Worm (Caenorhabditis elegans) whole organism, midembryonic: Measurements from ENCODE around the gene hlh-34.

ENCODE experiments used
- T22C8.4 ChIP-seq: fragments of 200-800 bp; sonication (Bioruptor generic); IDR thresholded peaks from 2 replicates; pipeline ENCODE4 v1.3.6; 2022; ENCODE audit warnings: missing genetic modification characterization, missing compliant biosample characterization
- cog-1 ChIP-seq: sonication (generic microtip); optimal IDR thresholded peaks from 2 replicates; lab custom pipeline; 2016; ENCODE audit warnings: missing genetic modification characterization, missing compliant biosample characterization
- flt-1 ChIP-seq: fragments of 200-800 bp; sonication (Bioruptor generic); IDR thresholded peaks from 2 replicates; pipeline ENCODE4 v1.3.6; 2022; ENCODE audit warnings: missing genetic modification characterization, missing compliant biosample characterization
- klf-2 ChIP-seq: fragments of 200-800 bp; sonication (Bioruptor generic); conservative IDR thresholded peaks from 2 replicates; pipeline ENCODE4 v1.3.6; 2022; ENCODE audit warnings: missing genetic modification reagents, missing genetic modification characterization, missing compliant biosample characterization
- med-1 ChIP-seq: sonication (generic microtip); optimal IDR thresholded peaks from 2 replicates; lab custom pipeline; 2017; ENCODE audit warnings: missing genetic modification characterization, mild to moderate bottlenecking, missing compliant biosample characterization, antibody characterized with exemption, missing genetic modification reagents; ENCODE audit not compliant: insufficient read depth
- ref-1 ChIP-seq: fragments of 200-800 bp; sonication (Bioruptor generic); conservative IDR thresholded peaks from 2 replicates; pipeline ENCODE4 v1.3.6; 2022; ENCODE audit warnings: missing genetic modification reagents, missing genetic modification characterization, missing compliant biosample characterization
- tab-1 ChIP-seq: fragments of 200-800 bp; sonication (Bioruptor generic); IDR thresholded peaks from 2 replicates; pipeline ENCODE4 v1.3.6; 2022; ENCODE audit warnings: missing genetic modification characterization, missing compliant biosample characterization
- ztf-23 ChIP-seq: fragments of 200-800 bp; sonication (Bioruptor generic); IDR thresholded peaks from 2 replicates; pipeline ENCODE4 v1.3.6; 2022; ENCODE audit warnings: missing genetic modification reagents, missing genetic modification characterization, missing compliant biosample characterization
- ztf-29 ChIP-seq: fragments of 200-800 bp; sonication (Bioruptor generic); IDR thresholded peaks from 2 replicates; pipeline ENCODE4 v1.3.6; 2022; ENCODE audit warnings: missing genetic modification reagents, missing genetic modification characterization, missing compliant biosample characterization

The hlh-34 gene

ce11 chrV:13730762-13731161, 23.6 kb upstream of the hlh-34 start, which contains the start of gene dct-17:
Gene dct-17 (minus strand): TSS chrV:13730784.
- no peak for TF ChIP-seq klf-2 (GFP tag; lab: Robert Waterston, UW)
- no peak for TF ChIP-seq ztf-29 (GFP tag; lab: Robert Waterston, UW)
- TF ChIP-seq T22C8.4 (GFP tag; lab: Robert Waterston, UW) = no peak
- TF ChIP-seq ref-1 (GFP tag; lab: Robert Waterston, UW) = no peak
- TF ChIP-seq ztf-23 = no peak
- TF ChIP-seq cog-1 = no peak
- TF ChIP-seq flt-1 (GFP tag; lab: Robert Waterston, UW) = no peak
- no peak for TF ChIP-seq tab-1
- TF ChIP-seq med-1 = no peak

- TF ChIP-seq ztf-29 (GFP tag; lab: Robert Waterston, UW) (no peak), flt-1 (GFP tag; lab: Robert Waterston, UW) (no peak), ref-1 (GFP tag; lab: Robert Waterston, UW) (no peak), klf-2 (GFP tag; lab: Robert Waterston, UW) (no peak), ztf-23 (no peak), cog-1 (no peak), tab-1 (no peak), med-1 (no peak), T22C8.4 (GFP tag; lab: Robert Waterston, UW) (no peak)
These were observed 18.4 kb upstream of the hlh-34 start, which contains the start of gene fbxa-181 for ce11 chrV:13725574-13725973. Gene fbxa-181 (plus strand): TSS chrV:13725874.

- no peak for TF ChIP-seq ref-1 (GFP tag; lab: Robert Waterston, UW)
- TF ChIP-seq med-1 = no peak
- TF ChIP-seq klf-2 (GFP tag; lab: Robert Waterston, UW) = no peak
- TF ChIP-seq flt-1 (GFP tag; lab: Robert Waterston, UW) = no peak
- no peak for TF ChIP-seq ztf-23
- no peak for TF ChIP-seq cog-1
- no peak for TF ChIP-seq tab-1
- TF ChIP-seq T22C8.4 (GFP tag; lab: Robert Waterston, UW) = no peak
- no peak for TF ChIP-seq ztf-29 (GFP tag; lab: Robert Waterston, UW)
These were observed 17.6 kb upstream of the hlh-34 start, which contains the start of gene F35E12.2 for ce11 chrV:13724781-13725180. Gene F35E12.2 (minus strand): TSS chrV:13724881.

ce11 chrV:13716531-13716930, 9.3 kb upstream of the hlh-34 start, which contains the start of gene T01D3.6:
Gene T01D3.6 (plus strand): TSS chrV:13716824.
- TF ChIP-seq cog-1 (no peak), ztf-23 (no peak), T22C8.4 (GFP tag; lab: Robert Waterston, UW) (no peak), klf-2 (GFP tag; lab: Robert Waterston, UW) (no peak), ref-1 (GFP tag; lab: Robert Waterston, UW) (no peak), ztf-29 (GFP tag; lab: Robert Waterston, UW) (no peak), tab-1 (no peak), med-1 (no peak), flt-1 (GFP tag; lab: Robert Waterston, UW) (no peak)

DNA sequence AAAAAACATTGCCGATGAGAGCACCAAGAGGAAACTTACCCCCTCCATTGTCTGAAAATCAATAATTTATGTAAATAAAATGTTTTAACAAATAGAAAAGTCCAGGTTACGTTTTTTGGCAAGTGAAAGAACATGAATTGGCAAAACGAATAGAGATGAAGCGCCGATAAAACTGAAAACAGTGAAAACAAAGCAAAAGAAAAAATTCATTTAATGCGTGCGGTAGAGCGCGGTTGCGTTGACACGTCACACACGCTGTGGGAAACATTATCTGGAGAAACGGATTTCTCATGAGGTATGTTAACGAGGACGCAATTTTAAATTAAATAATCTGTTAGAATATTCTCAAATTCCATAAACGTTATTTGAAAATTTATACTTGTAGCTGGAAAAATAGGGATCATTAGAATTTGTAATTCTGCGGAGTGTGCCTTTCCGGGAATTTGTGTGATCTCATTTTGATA, 8.1 kb upstream of the hlh-34 start, which contains the start of gene zipt-9:
Gene zipt-9 (minus strand): TSS at position 51 of the 464 bp plus-strand sequence.
- TF ChIP-seq ref-1 (GFP tag; lab: Robert Waterston, UW) (no peak), ztf-23 (peak; percentile 77; the same call in 1 of the 2 replicates), klf-2 (GFP tag; lab: Robert Waterston, UW) (0 out of 2 replicates have a peak, but pooled peaks have one; percentile 68), cog-1 (peak; percentile 70), T22C8.4 (GFP tag; lab: Robert Waterston, UW) (0 out of 2 replicates have a peak, but pooled peaks have one; percentile 33)

ce11 chrV:13711060-13711459, 3.9 kb upstream of the hlh-34 start, which contains the start of gene srx-96:
Gene srx-96 (plus strand): TSS chrV:13711360.
- TF ChIP-seq T22C8.4 (GFP tag; lab: Robert Waterston, UW) = no peak
- TF ChIP-seq flt-1 (GFP tag; lab: Robert Waterston, UW) = no peak
- no peak for TF ChIP-seq ztf-29 (GFP tag; lab: Robert Waterston, UW)
- TF ChIP-seq ztf-23 = no peak
- no peak for TF ChIP-seq tab-1
- TF ChIP-seq med-1 = no peak
- TF ChIP-seq cog-1 = no peak
- TF ChIP-seq ref-1 (GFP tag; lab: Robert Waterston, UW) = no peak
- no peak for TF ChIP-seq klf-2 (GFP tag; lab: Robert Waterston, UW)

DNA sequence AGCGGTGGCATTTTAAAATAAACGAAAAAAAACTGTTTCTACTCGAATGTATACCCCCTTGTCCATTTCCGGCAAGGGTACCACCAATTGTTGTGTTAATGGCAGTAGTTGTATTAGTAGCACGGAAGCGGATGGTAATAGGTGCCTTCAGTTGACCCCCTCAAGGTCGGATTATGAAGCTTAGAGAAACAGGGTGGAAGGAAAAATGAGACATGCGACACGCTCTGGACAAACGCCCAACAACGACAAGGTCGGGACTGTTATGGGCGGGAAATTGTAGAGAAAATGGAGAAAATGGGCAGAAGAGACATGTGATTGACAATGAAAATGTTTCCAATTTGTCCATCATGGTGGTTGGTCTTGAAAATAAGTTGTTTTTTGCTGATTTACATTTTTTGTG, 3.2 kb downstream of the hlh-34 start, which contains the start of gene T01D3.3:
Gene T01D3.3 (plus strand): TSS at position 312 of the 400 bp plus-strand sequence.
- TF ChIP-seq flt-1 (GFP tag; lab: Robert Waterston, UW) (no peak), T22C8.4 (GFP tag; lab: Robert Waterston, UW) (no peak), ref-1 (GFP tag; lab: Robert Waterston, UW) (no peak), med-1 (no peak), tab-1 (no peak), ztf-23 (no peak)

DNA sequence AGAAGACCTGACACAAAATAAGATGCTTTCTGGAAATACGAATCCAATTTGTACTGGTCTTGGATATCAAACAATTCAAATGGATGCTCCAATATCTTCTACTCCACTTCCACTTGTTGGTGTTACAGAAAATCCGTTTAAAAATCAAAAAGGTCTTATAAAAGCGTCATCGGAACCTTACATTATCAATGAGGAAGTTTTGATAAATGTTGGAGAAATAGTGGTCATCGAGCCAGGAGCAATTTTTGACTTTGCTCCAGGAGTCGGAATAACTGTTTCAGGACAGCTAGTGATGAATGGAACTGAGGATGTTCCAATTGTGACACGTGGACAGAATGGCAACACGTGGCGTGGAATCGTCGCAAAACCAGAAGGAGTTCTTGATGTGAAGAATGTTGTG, 13.1 kb downstream of the hlh-34 start:
- no peak for TF ChIP-seq cog-1

ce11 chrV:13690276-13690675, 16.9 kb downstream of the hlh-34 start:
- TF ChIP-seq cog-1 (no peak), tab-1 (no peak), ref-1 (GFP tag; lab: Robert Waterston, UW) (no peak), med-1 (no peak), flt-1 (GFP tag; lab: Robert Waterston, UW) (no peak), T22C8.4 (GFP tag; lab: Robert Waterston, UW) (no peak)

DNA sequence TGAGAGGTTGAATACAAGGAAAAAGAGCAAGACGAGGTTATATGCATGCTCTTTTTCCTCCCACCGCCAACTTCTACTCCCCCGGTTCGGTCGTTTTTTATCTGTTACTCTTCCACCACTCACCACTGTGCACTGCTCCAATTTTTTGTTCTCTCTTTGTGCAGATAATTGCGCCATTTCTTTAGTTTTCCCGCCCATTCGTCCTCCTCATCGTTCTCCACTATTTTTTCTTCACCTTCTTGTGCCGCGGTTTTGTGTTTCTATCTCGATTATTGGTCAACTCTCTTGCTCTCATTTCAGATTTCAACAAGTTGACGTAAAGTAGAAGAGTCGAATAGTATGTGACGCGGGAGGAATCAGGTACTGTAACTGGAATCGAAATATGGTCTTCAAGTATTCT, 17.6 kb downstream of the hlh-34 start, which contains the start of gene T01D3.1:
Gene T01D3.1 (plus strand): TSS at position 301 of the 400 bp plus-strand sequence.
- no peak for TF ChIP-seq T22C8.4 (GFP tag; lab: Robert Waterston, UW)
- TF ChIP-seq ztf-23 = no peak
- TF ChIP-seq tab-1 = no peak
- no peak for TF ChIP-seq med-1
- TF ChIP-seq cog-1 = no peak
- no peak for TF ChIP-seq ref-1 (GFP tag; lab: Robert Waterston, UW)
- TF ChIP-seq ztf-29 (GFP tag; lab: Robert Waterston, UW) = no peak
- no peak for TF ChIP-seq flt-1 (GFP tag; lab: Robert Waterston, UW)
- TF ChIP-seq klf-2 (GFP tag; lab: Robert Waterston, UW) = no peak
